Worm (Caenorhabditis elegans) whole organism, young adult: ENCODE results near the gene cest-1.2.
A peak's percentile ranks its signal among the peaks of the same experiment; 100 is the strongest.

Experiments used
- B0261.1 ChIP-seq: sonication (generic microtip); optimal IDR thresholded peaks from 2 replicates; lab custom pipeline; 2016; ENCODE audit warnings: mild to moderate bottlenecking, missing genetic modification characterization, moderate library complexity, missing compliant biosample characterization
- C06A6.2 ChIP-seq: fragments of 200-800 bp; sonication (Bioruptor generic); conservative IDR thresholded peaks from 2 replicates; pipeline ENCODE4 v1.3.6; 2022; ENCODE audit warnings: missing genetic modification characterization, missing compliant biosample characterization
- F33H1.4 ChIP-seq: fragments of 200-800 bp; sonication (Bioruptor generic); IDR thresholded peaks from 2 replicates; pipeline ENCODE4 v1.3.6; 2022; ENCODE audit warnings: missing genetic modification reagents, missing genetic modification characterization, missing compliant biosample characterization
- F55B11.4 ChIP-seq: sonication (generic microtip); optimal IDR thresholded peaks from 2 replicates; lab custom pipeline; 2016; ENCODE audit warnings: missing compliant biosample characterization, missing genetic modification characterization, borderline replicate concordance; ENCODE audit not compliant: insufficient read depth
- F57C9.4 ChIP-seq: sonication (generic microtip); optimal IDR thresholded peaks from 2 replicates; lab custom pipeline; 2017; ENCODE audit warnings: mild to moderate bottlenecking, missing genetic modification characterization, missing compliant biosample characterization
- T07F8.4 ChIP-seq: sonication (generic microtip); optimal IDR thresholded peaks from 2 replicates; lab custom pipeline; 2016; ENCODE audit warnings: mild to moderate bottlenecking, missing genetic modification characterization, moderate library complexity, missing compliant biosample characterization
- T26A5.8 ChIP-seq: sonication (generic microtip); optimal IDR thresholded peaks from 2 replicates; lab custom pipeline; 2016; ENCODE audit warnings: missing genetic modification characterization, missing compliant biosample characterization
- Y53F4B.3 ChIP-seq: fragments of 200-800 bp; sonication (Bioruptor generic); IDR thresholded peaks from 2 replicates; pipeline ENCODE4 v1.3.6; 2022; ENCODE audit warnings: missing genetic modification reagents, missing genetic modification characterization, missing compliant biosample characterization
- Y56A3A.18 ChIP-seq: fragments of 200-800 bp; sonication (Bioruptor generic); IDR thresholded peaks from 2 replicates; pipeline ENCODE4 v1.3.6; 2022; ENCODE audit warnings: missing genetic modification reagents, missing genetic modification characterization, missing compliant biosample characterization
- ZK185.1 ChIP-seq: sonication (generic microtip); optimal IDR thresholded peaks from 2 replicates; lab custom pipeline; 2016; ENCODE audit warnings: mild to moderate bottlenecking, missing genetic modification characterization, missing compliant biosample characterization; ENCODE audit not compliant: poor library complexity, severe bottlenecking
- attf-3 ChIP-seq: fragments of 200-800 bp; sonication (Bioruptor generic); conservative IDR thresholded peaks from 2 replicates; pipeline ENCODE4 v1.3.6; 2022; ENCODE audit warnings: missing genetic modification reagents, missing genetic modification characterization, missing compliant biosample characterization
- attf-5 ChIP-seq: fragments of 200-800 bp; sonication (Bioruptor generic); optimal IDR thresholded peaks from 2 replicates; lab custom pipeline; 2018; ENCODE audit warnings: mild to moderate bottlenecking, missing genetic modification characterization, missing compliant biosample characterization
- attf-6 ChIP-seq: fragments of 200-800 bp; sonication (Bioruptor generic); IDR thresholded peaks from 2 replicates; pipeline ENCODE4 v1.3.6; 2022; ENCODE audit warnings: missing genetic modification reagents, missing genetic modification characterization, missing compliant biosample characterization
- bed-1 ChIP-seq: fragments of 200-800 bp; sonication (Bioruptor generic); IDR thresholded peaks from 2 replicates; pipeline ENCODE4 v1.3.6; 2022; ENCODE audit warnings: missing genetic modification reagents, missing genetic modification characterization, missing compliant biosample characterization
- ceh-58 ChIP-seq: fragments of 200-800 bp; sonication (Bioruptor generic); IDR thresholded peaks from 2 replicates; pipeline ENCODE4 v1.3.6; 2022; ENCODE audit warnings: missing genetic modification characterization, missing compliant biosample characterization
- dpff-1 ChIP-seq: sonication (generic microtip); optimal IDR thresholded peaks from 2 replicates; lab custom pipeline; 2017; ENCODE audit warnings: mild to moderate bottlenecking, missing genetic modification characterization, missing compliant biosample characterization
- dpl-1 ChIP-seq: fragments of 150-350 bp; optimal IDR thresholded peaks from 2 replicates; lab custom pipeline; 2014; ENCODE audit warnings: missing biosample characterization, missing genetic modification reagents, missing genetic modification characterization
- efl-1 ChIP-seq: fragments of 150-350 bp; optimal IDR thresholded peaks from 2 replicates; lab custom pipeline; 2014; ENCODE audit warnings: missing biosample characterization, missing genetic modification reagents, missing genetic modification characterization
- egl-44 ChIP-seq: fragments of 200-800 bp; sonication (Bioruptor generic); IDR thresholded peaks from 2 replicates; pipeline ENCODE4 v1.3.6; 2022; ENCODE audit warnings: missing genetic modification reagents, missing genetic modification characterization, missing compliant biosample characterization
- egrh-3 ChIP-seq: fragments of 200-800 bp; sonication (Bioruptor generic); IDR thresholded peaks from 2 replicates; pipeline ENCODE4 v1.3.6; 2022; ENCODE audit warnings: missing genetic modification reagents, missing genetic modification characterization, missing compliant biosample characterization
- ets-4 ChIP-seq: fragments of 200-800 bp; sonication (Bioruptor generic); optimal IDR thresholded peaks from 2 replicates; lab custom pipeline; 2018; ENCODE audit warnings: mild to moderate bottlenecking, missing genetic modification characterization, missing compliant biosample characterization
- hmg-1.2 ChIP-seq: fragments of 200-800 bp; sonication (Bioruptor generic); IDR thresholded peaks from 2 replicates; pipeline ENCODE4 v1.3.6; 2022; ENCODE audit warnings: missing genetic modification reagents, missing genetic modification characterization, missing compliant biosample characterization
- hmg-20 ChIP-seq: fragments of 200-800 bp; sonication (Bioruptor generic); IDR thresholded peaks from 2 replicates; pipeline ENCODE4 v1.3.6; 2022; ENCODE audit warnings: missing genetic modification reagents, missing genetic modification characterization, missing compliant biosample characterization
- hsf-1 ChIP-seq: fragments of 200-800 bp; sonication (Bioruptor generic); IDR thresholded peaks from 2 replicates; pipeline ENCODE4 v1.3.6; 2022; ENCODE audit warnings: missing genetic modification reagents, missing genetic modification characterization, missing compliant biosample characterization
- let-607 ChIP-seq, 2 experiments: fragments of 200-800 bp in 1 of 2; sonication (Bioruptor generic) in 1 of 2; sonication (generic microtip) in 1 of 2; optimal IDR thresholded peaks; 2 replicates each; lab custom pipeline; 2016 to 2018; ENCODE audit warnings: mild to moderate bottlenecking in 2 of 2, missing compliant biosample characterization in 2 of 2, missing genetic modification characterization in 2 of 2, moderate library complexity in 2 of 2, missing genotype in 1 of 2
- lin-35 ChIP-seq, 3 experiments: fragments of 150-350 bp in 2 of 3; sonication (generic microtip) in 1 of 3; optimal IDR thresholded peaks; 2 replicates each; lab custom pipeline; 2014 to 2018; ENCODE audit warnings: missing biosample characterization in 3 of 3, missing genetic modification characterization in 3 of 3, missing genetic modification reagents in 3 of 3
- lin-40 ChIP-seq: sonication (generic microtip); optimal IDR thresholded peaks from 2 replicates; lab custom pipeline; 2016; ENCODE audit warnings: missing genetic modification characterization, mild to moderate bottlenecking, missing compliant biosample characterization, missing genotype, missing genetic modification reagents
- lin-54 ChIP-seq: fragments of 200-800 bp; sonication (Bioruptor generic); optimal IDR thresholded peaks from 2 replicates; lab custom pipeline; 2018; ENCODE audit warnings: mild to moderate bottlenecking, missing genetic modification characterization, missing compliant biosample characterization
- lsl-1 ChIP-seq: fragments of 200-800 bp; sonication (Bioruptor generic); optimal IDR thresholded peaks from 2 replicates; lab custom pipeline; 2018; ENCODE audit warnings: mild to moderate bottlenecking, missing genetic modification characterization, moderate library complexity, missing compliant biosample characterization
- madf-8 ChIP-seq: fragments of 200-800 bp; sonication (Bioruptor generic); conservative IDR thresholded peaks from 2 replicates; pipeline ENCODE4 v1.3.6; 2022; ENCODE audit warnings: missing genetic modification reagents, missing genetic modification characterization, missing compliant biosample characterization
- mcd-1 ChIP-seq: fragments of 200-800 bp; sonication (Bioruptor generic); IDR thresholded peaks from 2 replicates; pipeline ENCODE4 v1.3.6; 2022; ENCODE audit warnings: missing genetic modification reagents, missing genetic modification characterization, missing compliant biosample characterization
- mxl-1 ChIP-seq: sonication (generic microtip); optimal IDR thresholded peaks from 2 replicates; lab custom pipeline; 2016; ENCODE audit warnings: missing genetic modification characterization, missing compliant biosample characterization
- nhr-90 ChIP-seq: sonication (generic microtip); optimal IDR thresholded peaks from 2 replicates; lab custom pipeline; 2016; ENCODE audit warnings: missing genotype, mild to moderate bottlenecking, missing genetic modification characterization, missing compliant biosample characterization
- snpc-4 ChIP-seq, 5 experiments: fragments of 150-350 bp in 1 of 5; sonication (generic microtip) in 4 of 5; optimal IDR thresholded peaks; 2 replicates each; lab custom pipeline; 2014 to 2018; ENCODE audit warnings: missing genetic modification characterization in 5 of 5, missing biosample characterization in 3 of 5, antibody characterized with exemption in 2 of 5, mild to moderate bottlenecking in 2 of 5, missing compliant biosample characterization in 2 of 5, missing genotype in 2 of 5, moderate library complexity in 2 of 5, missing genetic modification reagents in 1 of 5
- tlf-1 ChIP-seq: fragments of 200-800 bp; sonication (Bioruptor generic); optimal IDR thresholded peaks from 2 replicates; lab custom pipeline; 2018; ENCODE audit warnings: mild to moderate bottlenecking, missing genetic modification characterization, missing compliant biosample characterization
- unc-62 ChIP-seq: fragments of 150-350 bp; optimal IDR thresholded peaks from 2 replicates; lab custom pipeline; 2014; ENCODE audit warnings: missing biosample characterization, missing genetic modification reagents, missing genetic modification characterization
- zim-3 ChIP-seq: sonication (generic microtip); optimal IDR thresholded peaks from 2 replicates; lab custom pipeline; 2017; ENCODE audit warnings: mild to moderate bottlenecking, missing genetic modification characterization, moderate library complexity, missing compliant biosample characterization
- ztf-18 ChIP-seq: sonication (generic microtip); optimal IDR thresholded peaks from 2 replicates; lab custom pipeline; 2016; ENCODE audit warnings: missing genotype, mild to moderate bottlenecking, missing genetic modification characterization, missing compliant biosample characterization
- ztf-22 ChIP-seq: fragments of 200-800 bp; sonication (Bioruptor generic); optimal IDR thresholded peaks from 2 replicates; lab custom pipeline; 2018; ENCODE audit warnings: mild to moderate bottlenecking, missing genetic modification characterization, moderate library complexity, missing compliant biosample characterization
- ztf-25 ChIP-seq: fragments of 200-800 bp; sonication (Bioruptor generic); IDR thresholded peaks from 2 replicates; pipeline ENCODE4 v1.3.6; 2022; ENCODE audit warnings: missing genetic modification reagents, missing genetic modification characterization, missing compliant biosample characterization
- ztf-26 ChIP-seq: sonication (generic microtip); optimal IDR thresholded peaks from 2 replicates; lab custom pipeline; 2017; ENCODE audit warnings: missing genetic modification characterization, missing compliant biosample characterization

The cest-1.2 gene

DNA sequence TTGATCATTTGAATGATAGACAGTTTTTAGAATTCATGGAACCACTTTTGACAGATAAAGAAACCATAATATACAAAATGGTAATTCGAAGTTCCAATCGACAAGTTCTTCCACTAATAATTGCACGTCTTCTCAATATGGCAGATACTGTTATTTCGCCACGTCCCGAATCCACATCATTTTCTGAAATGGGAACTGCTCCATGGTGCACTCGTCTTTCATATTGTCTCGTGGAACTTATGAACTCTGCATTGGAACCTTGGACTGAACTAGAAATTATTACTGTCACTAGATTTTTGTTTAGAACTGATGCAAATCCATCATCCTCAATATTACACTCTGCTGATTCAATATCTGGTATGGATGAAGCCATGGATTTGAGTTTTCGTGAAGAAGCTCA is 26.4 kb upstream of the cest-1.2 start:
- no peak for TF ChIP-seq B0261.1 (tag; lab: Kevin White, UChicago)
- no peak for TF ChIP-seq let-607 (tag; optimal IDR thresholded peaks at IDR 0.05; lab: Kevin White, UChicago)
- no peak for TF ChIP-seq Y53F4B.3 (GFP tag; lab: Robert Waterston, UW)
- TF ChIP-seq ceh-58 (GFP tag; lab: Robert Waterston, UW) = no peak
- TF ChIP-seq attf-6 (GFP tag; lab: Robert Waterston, UW) = no peak
- TF ChIP-seq hmg-20 = no peak
- no peak for TF ChIP-seq nhr-90 (tag; lab: Kevin White, UChicago)
- TF ChIP-seq T26A5.8 (tag; lab: Kevin White, UChicago) = no peak
- TF ChIP-seq Y56A3A.18 = no peak
- TF ChIP-seq T07F8.4 (tag; lab: Kevin White, UChicago) = no peak
- TF ChIP-seq lin-40 = no peak
- TF ChIP-seq ets-4 = no peak
- TF ChIP-seq bed-1 (GFP tag; lab: Robert Waterston, UW) = no peak
- TF ChIP-seq hsf-1 (GFP tag; lab: Robert Waterston, UW) = no peak
- no peak for TF ChIP-seq mcd-1
- no peak for TF ChIP-seq madf-8 (GFP tag; lab: Robert Waterston, UW)
- no peak for TF ChIP-seq dpl-1
- TF ChIP-seq, all 124 proteins: peak for 0

DNA sequence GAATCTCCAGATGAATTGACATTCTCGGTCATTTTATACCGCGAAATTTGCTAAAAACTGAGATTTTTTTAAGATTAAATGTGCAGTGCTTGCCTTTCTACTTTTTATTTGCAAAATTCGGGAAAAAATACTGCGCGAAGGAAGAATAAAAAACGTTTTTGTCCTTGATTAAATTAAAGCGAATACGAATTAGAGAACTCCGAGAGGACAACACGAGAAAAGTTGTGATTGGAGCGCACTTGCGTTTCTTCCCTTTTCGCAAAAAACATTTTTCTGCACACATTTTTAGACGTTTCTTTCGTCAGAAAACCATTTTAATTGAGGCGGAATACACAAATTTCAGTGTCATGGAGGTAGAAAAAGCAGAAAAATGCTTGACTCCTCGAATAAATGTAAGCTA is 24.8 kb upstream of the cest-1.2 start, which contains the start of the genes trm-1 and ints-2:
Gene trm-1 (minus strand): TSS at position 175 of the 400 bp plus-strand sequence.
Gene ints-2 (plus strand): TSS at position 249 of the 400 bp plus-strand sequence.
- TF ChIP-seq mcd-1 = peak; percentile 96
- TF ChIP-seq lsl-1 = peak; percentile 4
- TF ChIP-seq F33H1.4 (GFP tag; lab: Robert Waterston, UW) = peak; percentile 21; the same call in 1 of the 2 replicates
- peak; percentile 21 for TF ChIP-seq efl-1 (GFP tag; lab: Kevin White, UChicago)
- TF ChIP-seq lin-35 (GFP tag; optimal IDR thresholded peaks at IDR 0.05; lab: Kevin White, UChicago) = peak in 1 of 3 experiments; percentile 36
- TF ChIP-seq ztf-26 = no peak
- no peak for TF ChIP-seq ztf-25 (GFP tag; lab: Robert Waterston, UW)
- TF ChIP-seq snpc-4 (GFP tag; optimal IDR thresholded peaks at IDR 0.05; lab: Kevin White, UChicago) = no peak
- peak in 1 of 4 experiments; percentile 45 for TF ChIP-seq snpc-4 (tag; optimal IDR thresholded peaks at IDR 0.05; lab: Kevin White, UChicago)
- TF ChIP-seq attf-5 = peak; percentile 20
- peak; percentile 10 for TF ChIP-seq lin-54 (GFP tag; lab: Kevin White, UChicago)
- TF ChIP-seq hmg-1.2 = 0 out of 2 replicates have a peak, but pooled peaks have one; percentile 19
- TF ChIP-seq dpff-1 = no peak
- TF ChIP-seq F57C9.4 (tag; lab: Kevin White, UChicago) = no peak
- TF ChIP-seq ZK185.1 (tag; lab: Kevin White, UChicago) = peak; percentile 27
- TF ChIP-seq, all 124 proteins: peak for 10

DNA sequence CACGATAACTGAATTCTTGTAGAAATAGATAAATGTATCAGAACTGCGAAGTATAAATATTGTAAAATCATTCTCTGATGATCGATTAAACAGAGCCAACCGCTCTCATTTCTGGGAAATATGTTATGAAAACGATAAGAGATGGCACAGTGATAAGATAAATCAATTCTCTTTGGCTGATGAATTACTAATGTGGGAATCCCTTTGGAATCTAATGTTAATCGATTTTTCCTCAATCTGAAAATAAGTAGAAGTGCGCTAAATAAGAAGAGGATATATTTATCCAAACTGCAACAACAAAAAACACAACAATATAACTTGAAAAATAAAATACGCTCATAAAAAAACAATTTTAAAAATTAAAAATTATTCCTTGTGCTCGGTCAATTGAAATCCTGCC is 22.2 kb upstream of the cest-1.2 start, which contains the start of gene cest-2.3:
Gene cest-2.3 (minus strand): TSS at position 101 of the 400 bp plus-strand sequence.
- TF ChIP-seq ztf-22 = no peak
- no peak for TF ChIP-seq unc-62
- no peak for TF ChIP-seq mxl-1 (tag; lab: Kevin White, UChicago)
- TF ChIP-seq egl-44 (GFP tag; lab: Robert Waterston, UW) = no peak
- TF ChIP-seq C06A6.2 (GFP tag; lab: Robert Waterston, UW) = no peak
- no peak for TF ChIP-seq attf-3 (GFP tag; lab: Robert Waterston, UW)
- no peak for TF ChIP-seq ztf-18 (tag; lab: Kevin White, UChicago)
- no peak for TF ChIP-seq egrh-3 (GFP tag; lab: Robert Waterston, UW)
- no peak for TF ChIP-seq zim-3 (tag; lab: Kevin White, UChicago)
- no peak for TF ChIP-seq F55B11.4 (tag; lab: Kevin White, UChicago)
- TF ChIP-seq ztf-25 (GFP tag; lab: Robert Waterston, UW) = no peak
- TF ChIP-seq tlf-1 = no peak
